Worm (Caenorhabditis elegans): ENCODE measurements around the gene gcy-4.

Gene gcy-4

ce11 chrII:10308726-10309125 is at the start of gene gcy-4:
TSS of gene gcy-4 (minus strand) at chrII:10308826.
- TF ChIP-seq lin-39 (tag; optimal IDR thresholded peaks at IDR 0.05) (no peak), ceh-8 (GFP tag; optimal IDR thresholded peaks at IDR 0.05) (no peak), ceh-88 (GFP tag; IDR thresholded peaks at IDR 0.05) (no peak)

- no peak for TF ChIP-seq nhr-85 (tag)
- no peak for TF ChIP-seq snpc-4 (tag; optimal IDR thresholded peaks at IDR 0.05)
- TF ChIP-seq efl-1 (optimal IDR thresholded peaks at IDR 0.05) = no peak
- TF ChIP-seq efl-1 (GFP tag; optimal IDR thresholded peaks at IDR 0.05 in 1 of 2) = peak in 1 of 2 experiments; percentile 92
- no peak for TF ChIP-seq pag-3 (tag; optimal IDR thresholded peaks at IDR 0.05; ENCODE audit: borderline replicate concordance, insufficient read depth)
- TF ChIP-seq hlh-17 (GFP tag; optimal IDR thresholded peaks at IDR 0.05; ENCODE audit: borderline replicate concordance) = no peak
These were observed 48.9 kb upstream of the gcy-4 start, which contains the start of gene C07E3.3 for ce11 chrII:10357468-10358007. TSS of gene C07E3.3 (minus strand) at chrII:10357518.

- TF ChIP-seq elt-3 (tag; optimal IDR thresholded peaks at IDR 0.05) (no peak), egl-13 (tag; optimal IDR thresholded peaks at IDR 0.05) (no peak), lsy-2 (tag; optimal IDR thresholded peaks at IDR 0.05) (no peak), ets-5 (GFP tag; IDR thresholded peaks at IDR 0.05) (no peak), hlh-4 (tag; optimal IDR thresholded peaks at IDR 0.05) (no peak), irx-1 (tag; optimal IDR thresholded peaks at IDR 0.05) (no peak), unc-62 (GFP tag; optimal IDR thresholded peaks at IDR 0.05) (no peak), nhr-85 (tag) (no peak), ceh-82 (tag; optimal IDR thresholded peaks at IDR 0.05) (no peak)
These were observed 43.3 kb upstream of the gcy-4 start, which contains the start of gene C07E3.8 for ce11 chrII:10351963-10352362. TSS of gene C07E3.8 (plus strand) at chrII:10352263.

ce11 chrII:10350487-10350886 is 41.9 kb upstream of the gcy-4 start, which contains the start of gene C07E3.9:
TSS of gene C07E3.9 (plus strand) at chrII:10350756.
- peak in 2 of 3 experiments; percentile 23 to 24 for TF ChIP-seq ceh-82 (tag; optimal IDR thresholded peaks at IDR 0.05)
- TF ChIP-seq xbp-1 (tag; optimal IDR thresholded peaks at IDR 0.05) = peak; percentile 28
- TF ChIP-seq unc-86 (tag; optimal IDR thresholded peaks at IDR 0.05) = no peak
- no peak for TF ChIP-seq Y116A8C.19 (tag; optimal IDR thresholded peaks at IDR 0.05; ENCODE audit: borderline replicate concordance)
- TF ChIP-seq blmp-1 (tag; optimal IDR thresholded peaks at IDR 0.05) = peak; percentile 18
- TF ChIP-seq aly-2 (tag; optimal IDR thresholded peaks at IDR 0.05) = no peak
- peak; percentile 41 for TF ChIP-seq lin-15B (tag; optimal IDR thresholded peaks at IDR 0.05)
- TF ChIP-seq dpl-1 (GFP tag; optimal IDR thresholded peaks at IDR 0.05) = peak; percentile 90 to 96 (median 93)
- peak; percentile 11 for TF ChIP-seq nhr-71 (tag; optimal IDR thresholded peaks at IDR 0.05)
- peak; percentile 41 for TF ChIP-seq C16A3.4 (tag; optimal IDR thresholded peaks at IDR 0.05)
- no peak for TF ChIP-seq fkh-4 (tag; optimal IDR thresholded peaks at IDR 0.05; ENCODE audit: borderline replicate concordance)
- TF ChIP-seq rnt-1 (tag; optimal IDR thresholded peaks at IDR 0.05) = peak; percentile 39
- TF ChIP-seq snu-23 (GFP tag; optimal IDR thresholded peaks at IDR 0.05) = peak; percentile 50
- TF ChIP-seq ces-1 (GFP tag; optimal IDR thresholded peaks at IDR 0.05) = no peak
- TF ChIP-seq mef-2 (tag; optimal IDR thresholded peaks at IDR 0.05) = no peak
- no peak for TF ChIP-seq fkh-10 (GFP tag; optimal IDR thresholded peaks at IDR 0.05)
- peak; percentile 27 to 81 for TF ChIP-seq lsy-2 (tag; optimal IDR thresholded peaks at IDR 0.05)
- TF ChIP-seq snpc-4 (tag; optimal IDR thresholded peaks at IDR 0.05) = no peak
- TF ChIP-seq mab-9 (GFP tag; IDR thresholded peaks at IDR 0.05) = peak; percentile 39; the same call in 1 of the 2 replicates
- 0 out of 2 replicates have a peak, but pooled peaks have one; percentile 8 for TF ChIP-seq isw-1 (GFP tag; IDR thresholded peaks at IDR 0.05)
- peak; percentile 33 for TF ChIP-seq F16B12.6 (tag; optimal IDR thresholded peaks at IDR 0.05)
- peak; percentile 94 to 97 for TF ChIP-seq efl-1 (optimal IDR thresholded peaks at IDR 0.05)
- peak; percentile 94 to 99 for TF ChIP-seq efl-1 (GFP tag; optimal IDR thresholded peaks at IDR 0.05 in 1 of 2)
- peak; percentile 28 for TF ChIP-seq skn-1 (tag; optimal IDR thresholded peaks at IDR 0.05)
- TF ChIP-seq hpl-2 (GFP tag; optimal IDR thresholded peaks at IDR 0.05) = no peak
- peak; percentile 20 for TF ChIP-seq nhr-20 (tag; optimal IDR thresholded peaks at IDR 0.05)
- no peak for TF ChIP-seq elt-2 (tag; optimal IDR thresholded peaks at IDR 0.05)
- TF ChIP-seq elt-3 (tag; optimal IDR thresholded peaks at IDR 0.05) = peak in 1 of 6 experiments; percentile 21
- no peak for TF ChIP-seq swsn-7 (tag; optimal IDR thresholded peaks at IDR 0.05)
- TF ChIP-seq fos-1 (tag; optimal IDR thresholded peaks at IDR 0.05) = peak; percentile 28
- no peak for TF ChIP-seq nhr-90 (tag; optimal IDR thresholded peaks at IDR 0.05; ENCODE audit: poor library complexity)
- TF ChIP-seq unc-130 (tag; optimal IDR thresholded peaks at IDR 0.05) = peak; percentile 27
- peak; percentile 94 to 98 for TF ChIP-seq lin-35 (GFP tag; optimal IDR thresholded peaks at IDR 0.05)

Measured in whole organism, L1 larva.